Worm (Caenorhabditis elegans) whole organism, young adult: ENCODE data around the gene dmd-7.
A peak's percentile ranks its signal among the peaks of the same experiment; 100 is the strongest.

Source experiments
- C06A6.2 ChIP-seq: fragments of 200-800 bp; sonication (Bioruptor generic); conservative IDR thresholded peaks from 2 replicates; pipeline ENCODE4 v1.3.6; 2022; ENCODE audit warnings: missing genetic modification characterization, missing compliant biosample characterization
- D2030.7 ChIP-seq: fragments of 200-800 bp; sonication (Bioruptor generic); IDR thresholded peaks from 2 replicates; pipeline ENCODE4 v1.3.6; 2022; ENCODE audit warnings: missing genetic modification reagents, missing genetic modification characterization, missing compliant biosample characterization
- F22D6.2 ChIP-seq: sonication (generic microtip); optimal IDR thresholded peaks from 2 replicates; lab custom pipeline; 2016; ENCODE audit warnings: mild to moderate bottlenecking, missing genetic modification characterization, missing compliant biosample characterization
- F23B12.7 ChIP-seq: sonication (generic microtip); optimal IDR thresholded peaks from 2 replicates; lab custom pipeline; 2017; ENCODE audit warnings: missing genetic modification characterization, mild to moderate bottlenecking, missing compliant biosample characterization, antibody characterized with exemption, moderate library complexity; ENCODE audit not compliant: insufficient read depth
- F33H1.4 ChIP-seq: fragments of 200-800 bp; sonication (Bioruptor generic); IDR thresholded peaks from 2 replicates; pipeline ENCODE4 v1.3.6; 2022; ENCODE audit warnings: missing genetic modification reagents, missing genetic modification characterization, missing compliant biosample characterization
- F39B2.1 ChIP-seq: fragments of 200-800 bp; sonication (Bioruptor generic); IDR thresholded peaks from 2 replicates; pipeline ENCODE4 v1.3.6; 2022; ENCODE audit warnings: missing genetic modification reagents, missing genetic modification characterization, missing compliant biosample characterization
- F52B5.7 ChIP-seq: sonication (generic microtip); optimal IDR thresholded peaks from 2 replicates; lab custom pipeline; 2016; ENCODE audit warnings: mild to moderate bottlenecking, missing genetic modification characterization, missing compliant biosample characterization
- K11D2.4 ChIP-seq: fragments of 200-800 bp; sonication (Bioruptor generic); IDR thresholded peaks from 2 replicates; pipeline ENCODE4 v1.3.6; 2022; ENCODE audit warnings: missing genetic modification reagents, missing genetic modification characterization, missing compliant biosample characterization
- T26A5.8 ChIP-seq: sonication (generic microtip); optimal IDR thresholded peaks from 2 replicates; lab custom pipeline; 2016; ENCODE audit warnings: missing genetic modification characterization, missing compliant biosample characterization
- Y53G8AR.9 ChIP-seq: fragments of 200-800 bp; sonication (Bioruptor generic); conservative IDR thresholded peaks from 2 replicates; pipeline ENCODE4 v1.3.6; 2022; ENCODE audit warnings: missing genetic modification reagents, missing genetic modification characterization, missing compliant biosample characterization
- Y56A3A.18 ChIP-seq: fragments of 200-800 bp; sonication (Bioruptor generic); IDR thresholded peaks from 2 replicates; pipeline ENCODE4 v1.3.6; 2022; ENCODE audit warnings: missing genetic modification reagents, missing genetic modification characterization, missing compliant biosample characterization
- ZK185.1 ChIP-seq: sonication (generic microtip); optimal IDR thresholded peaks from 2 replicates; lab custom pipeline; 2016; ENCODE audit warnings: mild to moderate bottlenecking, missing genetic modification characterization, missing compliant biosample characterization; ENCODE audit not compliant: poor library complexity, severe bottlenecking
- aptf-2 ChIP-seq: fragments of 200-800 bp; sonication (Bioruptor generic); conservative IDR thresholded peaks from 2 replicates; pipeline ENCODE4 v1.3.6; 2022; ENCODE audit warnings: missing genetic modification reagents, missing genetic modification characterization, missing compliant biosample characterization
- aptf-3 ChIP-seq: fragments of 200-800 bp; sonication (Bioruptor generic); IDR thresholded peaks from 2 replicates; pipeline ENCODE4 v1.3.6; 2022; ENCODE audit warnings: missing genetic modification characterization, missing compliant biosample characterization
- atf-7 ChIP-seq: sonication (generic microtip); optimal IDR thresholded peaks from 2 replicates; lab custom pipeline; 2017; ENCODE audit warnings: mild to moderate bottlenecking, missing genetic modification characterization, missing compliant biosample characterization
- attf-3 ChIP-seq: fragments of 200-800 bp; sonication (Bioruptor generic); conservative IDR thresholded peaks from 2 replicates; pipeline ENCODE4 v1.3.6; 2022; ENCODE audit warnings: missing genetic modification reagents, missing genetic modification characterization, missing compliant biosample characterization
- attf-5 ChIP-seq: fragments of 200-800 bp; sonication (Bioruptor generic); optimal IDR thresholded peaks from 2 replicates; lab custom pipeline; 2018; ENCODE audit warnings: mild to moderate bottlenecking, missing genetic modification characterization, missing compliant biosample characterization
- attf-6 ChIP-seq: fragments of 200-800 bp; sonication (Bioruptor generic); IDR thresholded peaks from 2 replicates; pipeline ENCODE4 v1.3.6; 2022; ENCODE audit warnings: missing genetic modification reagents, missing genetic modification characterization, missing compliant biosample characterization
- bed-1 ChIP-seq: fragments of 200-800 bp; sonication (Bioruptor generic); IDR thresholded peaks from 2 replicates; pipeline ENCODE4 v1.3.6; 2022; ENCODE audit warnings: missing genetic modification reagents, missing genetic modification characterization, missing compliant biosample characterization
- ccch-3 ChIP-seq: fragments of 200-800 bp; sonication (Bioruptor generic); optimal IDR thresholded peaks from 2 replicates; lab custom pipeline; 2018; ENCODE audit warnings: mild to moderate bottlenecking, missing genetic modification characterization, missing compliant biosample characterization
- cebp-2 ChIP-seq: fragments of 200-800 bp; sonication (Bioruptor generic); IDR thresholded peaks from 2 replicates; pipeline ENCODE4 v1.3.6; 2022; ENCODE audit warnings: missing genetic modification characterization, missing compliant biosample characterization
- ceh-27 ChIP-seq: fragments of 200-800 bp; sonication (Bioruptor generic); optimal IDR thresholded peaks from 2 replicates; lab custom pipeline; 2018; ENCODE audit warnings: mild to moderate bottlenecking, missing genetic modification characterization, moderate library complexity, missing compliant biosample characterization
- ceh-58 ChIP-seq: fragments of 200-800 bp; sonication (Bioruptor generic); IDR thresholded peaks from 2 replicates; pipeline ENCODE4 v1.3.6; 2022; ENCODE audit warnings: missing genetic modification characterization, missing compliant biosample characterization
- ceh-79 ChIP-seq: sonication (generic microtip); optimal IDR thresholded peaks from 2 replicates; lab custom pipeline; 2017; ENCODE audit warnings: mild to moderate bottlenecking, missing genetic modification characterization, missing compliant biosample characterization
- egl-18 ChIP-seq: fragments of 200-800 bp; sonication (Bioruptor generic); IDR thresholded peaks from 2 replicates; pipeline ENCODE4 v1.3.6; 2022; ENCODE audit warnings: missing genetic modification reagents, missing genetic modification characterization, missing compliant biosample characterization
- egl-44 ChIP-seq: fragments of 200-800 bp; sonication (Bioruptor generic); IDR thresholded peaks from 2 replicates; pipeline ENCODE4 v1.3.6; 2022; ENCODE audit warnings: missing genetic modification reagents, missing genetic modification characterization, missing compliant biosample characterization
- egrh-3 ChIP-seq: fragments of 200-800 bp; sonication (Bioruptor generic); IDR thresholded peaks from 2 replicates; pipeline ENCODE4 v1.3.6; 2022; ENCODE audit warnings: missing genetic modification reagents, missing genetic modification characterization, missing compliant biosample characterization
- fkh-3 ChIP-seq: sonication (generic microtip); optimal IDR thresholded peaks from 2 replicates; lab custom pipeline; 2016; ENCODE audit warnings: mild to moderate bottlenecking, missing genetic modification characterization, missing compliant biosample characterization
- hlh-12 ChIP-seq: sonication (generic microtip); optimal IDR thresholded peaks from 2 replicates; lab custom pipeline; 2016; ENCODE audit warnings: missing genetic modification characterization, missing compliant biosample characterization
- hmg-1.2 ChIP-seq: fragments of 200-800 bp; sonication (Bioruptor generic); IDR thresholded peaks from 2 replicates; pipeline ENCODE4 v1.3.6; 2022; ENCODE audit warnings: missing genetic modification reagents, missing genetic modification characterization, missing compliant biosample characterization
- lin-40 ChIP-seq: sonication (generic microtip); optimal IDR thresholded peaks from 2 replicates; lab custom pipeline; 2016; ENCODE audit warnings: missing genetic modification characterization, mild to moderate bottlenecking, missing compliant biosample characterization, missing genotype, missing genetic modification reagents
- lin-54 ChIP-seq: fragments of 200-800 bp; sonication (Bioruptor generic); optimal IDR thresholded peaks from 2 replicates; lab custom pipeline; 2018; ENCODE audit warnings: mild to moderate bottlenecking, missing genetic modification characterization, missing compliant biosample characterization
- lir-1 ChIP-seq: fragments of 200-800 bp; sonication (Bioruptor generic); conservative IDR thresholded peaks from 2 replicates; pipeline ENCODE4 v1.3.6; 2022; ENCODE audit warnings: missing genetic modification reagents, missing genetic modification characterization, missing compliant biosample characterization
- madf-10 ChIP-seq: sonication (generic microtip); optimal IDR thresholded peaks from 2 replicates; lab custom pipeline; 2016; ENCODE audit warnings: mild to moderate bottlenecking, missing genetic modification characterization, missing compliant biosample characterization
- madf-6 ChIP-seq: fragments of 200-800 bp; sonication (Bioruptor generic); IDR thresholded peaks from 2 replicates; pipeline ENCODE4 v1.3.6; 2022; ENCODE audit warnings: missing genetic modification reagents, missing genetic modification characterization, missing compliant biosample characterization
- nhr-80 ChIP-seq: sonication (generic microtip); optimal IDR thresholded peaks from 2 replicates; lab custom pipeline; 2016; ENCODE audit warnings: missing genetic modification characterization, missing compliant biosample characterization
- nhr-90 ChIP-seq: sonication (generic microtip); optimal IDR thresholded peaks from 2 replicates; lab custom pipeline; 2016; ENCODE audit warnings: missing genotype, mild to moderate bottlenecking, missing genetic modification characterization, missing compliant biosample characterization
- repo-1 ChIP-seq: sonication (generic microtip); optimal IDR thresholded peaks from 2 replicates; lab custom pipeline; 2017; ENCODE audit warnings: mild to moderate bottlenecking, missing genetic modification characterization, missing compliant biosample characterization
- snpc-3.4 ChIP-seq: sonication (generic microtip); optimal IDR thresholded peaks from 2 replicates; lab custom pipeline; 2017; ENCODE audit warnings: missing genetic modification characterization, mild to moderate bottlenecking, missing compliant biosample characterization, antibody characterized with exemption, moderate library complexity, missing genotype, missing genetic modification reagents
- somi-1 ChIP-seq: fragments of 200-800 bp; sonication (Bioruptor generic); optimal IDR thresholded peaks from 2 replicates; lab custom pipeline; 2018; ENCODE audit warnings: mild to moderate bottlenecking, missing genetic modification characterization, missing compliant biosample characterization
- sptf-2 ChIP-seq: fragments of 200-800 bp; sonication (Bioruptor generic); optimal IDR thresholded peaks from 2 replicates; lab custom pipeline; 2018; ENCODE audit warnings: mild to moderate bottlenecking, missing genetic modification characterization, missing compliant biosample characterization
- tbp1 ChIP-seq: fragments of 200-800 bp; sonication (Bioruptor generic); optimal IDR thresholded peaks from 2 replicates; lab custom pipeline; 2018; ENCODE audit warnings: mild to moderate bottlenecking, missing genetic modification characterization, missing compliant biosample characterization
- tlf-1 ChIP-seq: fragments of 200-800 bp; sonication (Bioruptor generic); optimal IDR thresholded peaks from 2 replicates; lab custom pipeline; 2018; ENCODE audit warnings: mild to moderate bottlenecking, missing genetic modification characterization, missing compliant biosample characterization
- unc-62 ChIP-seq: fragments of 150-350 bp; optimal IDR thresholded peaks from 2 replicates; lab custom pipeline; 2014; ENCODE audit warnings: missing biosample characterization, missing genetic modification reagents, missing genetic modification characterization
- zim-3 ChIP-seq: sonication (generic microtip); optimal IDR thresholded peaks from 2 replicates; lab custom pipeline; 2017; ENCODE audit warnings: mild to moderate bottlenecking, missing genetic modification characterization, moderate library complexity, missing compliant biosample characterization
- ztf-18 ChIP-seq: sonication (generic microtip); optimal IDR thresholded peaks from 2 replicates; lab custom pipeline; 2016; ENCODE audit warnings: missing genotype, mild to moderate bottlenecking, missing genetic modification characterization, missing compliant biosample characterization
- ztf-22 ChIP-seq: fragments of 200-800 bp; sonication (Bioruptor generic); optimal IDR thresholded peaks from 2 replicates; lab custom pipeline; 2018; ENCODE audit warnings: mild to moderate bottlenecking, missing genetic modification characterization, moderate library complexity, missing compliant biosample characterization
- ztf-3 ChIP-seq: fragments of 200-800 bp; sonication (Bioruptor generic); optimal IDR thresholded peaks from 2 replicates; lab custom pipeline; 2018; ENCODE audit warnings: mild to moderate bottlenecking, missing genetic modification characterization, missing compliant biosample characterization
- ztf-6 ChIP-seq: fragments of 200-800 bp; sonication (Bioruptor generic); IDR thresholded peaks from 2 replicates; pipeline ENCODE4 v1.3.6; 2022; ENCODE audit warnings: missing genetic modification reagents, missing genetic modification characterization, missing compliant biosample characterization

Gene dmd-7

ce11 chrV:6247397-6247796 lies 666 bp downstream of the dmd-7 start (continued):
- no peak for TF ChIP-seq ceh-79
- peak; percentile 18 for TF ChIP-seq attf-5 (GFP tag; lab: Kevin White, UChicago)
- peak; percentile 81 for TF ChIP-seq somi-1 (GFP tag; lab: Kevin White, UChicago)
- TF ChIP-seq F22D6.2: peak; percentile 22
- TF ChIP-seq ZK185.1 (tag; lab: Kevin White, UChicago): no peak
- no peak for TF ChIP-seq nhr-90
- TF ChIP-seq F23B12.7 (tag; lab: Kevin White, UChicago): no peak
- TF ChIP-seq ccch-3 (GFP tag; lab: Kevin White, UChicago): no peak
- no peak for TF ChIP-seq aptf-3
- no peak for TF ChIP-seq hlh-12 (tag; lab: Kevin White, UChicago)
- no peak for TF ChIP-seq F39B2.1 (GFP tag; lab: Robert Waterston, UW)
- no peak for TF ChIP-seq repo-1 (tag; lab: Kevin White, UChicago)
- TF ChIP-seq tlf-1: no peak
- peak; percentile 55 for TF ChIP-seq ztf-22 (GFP tag; lab: Kevin White, UChicago)
- no peak for TF ChIP-seq T26A5.8
- TF ChIP-seq lin-40 (tag; lab: Kevin White, UChicago): peak; percentile 60
- no peak for TF ChIP-seq egrh-3 (GFP tag; lab: Robert Waterston, UW)
- peak; percentile 35; the same call in 1 of the 2 replicates for TF ChIP-seq hmg-1.2 (GFP tag; lab: Robert Waterston, UW)
- TF ChIP-seq zim-3 (tag; lab: Kevin White, UChicago): no peak
- TF ChIP-seq Y56A3A.18 (GFP tag; lab: Robert Waterston, UW): no peak
- TF ChIP-seq egl-44 (GFP tag; lab: Robert Waterston, UW): no peak
- no peak for TF ChIP-seq egl-18 (GFP tag; lab: Robert Waterston, UW)
- no peak for TF ChIP-seq attf-3 (GFP tag; lab: Robert Waterston, UW)
- no peak for TF ChIP-seq madf-10 (tag; lab: Kevin White, UChicago)
- TF ChIP-seq tbp1 (GFP tag; lab: Kevin White, UChicago): peak; percentile 7
- TF ChIP-seq Y53G8AR.9: no peak
- no peak for TF ChIP-seq bed-1 (GFP tag; lab: Robert Waterston, UW)
- TF ChIP-seq ztf-6 (GFP tag; lab: Robert Waterston, UW): no peak
- TF ChIP-seq snpc-3.4: no peak
- no peak for TF ChIP-seq fkh-3 (tag; lab: Kevin White, UChicago)
- TF ChIP-seq cebp-2 (GFP tag; lab: Robert Waterston, UW): no peak
- TF ChIP-seq F33H1.4 (GFP tag; lab: Robert Waterston, UW): no peak
- no peak for TF ChIP-seq ztf-18 (tag; lab: Kevin White, UChicago)
- TF ChIP-seq F52B5.7 (tag; lab: Kevin White, UChicago): no peak
- TF ChIP-seq D2030.7 (GFP tag; lab: Robert Waterston, UW): no peak
- no peak for TF ChIP-seq madf-6
- TF ChIP-seq sptf-2: no peak
- TF ChIP-seq aptf-2 (GFP tag; lab: Robert Waterston, UW): no peak
- no peak for TF ChIP-seq unc-62 (GFP tag; lab: Kevin White, UChicago)
- no peak for TF ChIP-seq ztf-3 (GFP tag; lab: Kevin White, UChicago)
- 0 out of 2 replicates have a peak, but pooled peaks have one; percentile 44 for TF ChIP-seq K11D2.4
- TF ChIP-seq attf-6 (GFP tag; lab: Robert Waterston, UW): no peak
- TF ChIP-seq nhr-80 (tag; lab: Kevin White, UChicago): peak; percentile 60
- TF ChIP-seq ceh-27: no peak
- no peak for TF ChIP-seq lir-1
- TF ChIP-seq ceh-58 (GFP tag; lab: Robert Waterston, UW): no peak
- 0 out of 2 replicates have a peak, but pooled peaks have one; percentile 41 for TF ChIP-seq C06A6.2 (GFP tag; lab: Robert Waterston, UW)
- TF ChIP-seq atf-7: peak; percentile 7
- no peak for TF ChIP-seq lin-54 (GFP tag; lab: Kevin White, UChicago)
- TF ChIP-seq, all 124 proteins: peak for 16
